Worm (Caenorhabditis elegans) whole organism, midembryonic: Measurements from ENCODE around the gene T21C9.11.

Experiments
- T22C8.4 ChIP-seq: fragments of 200-800 bp; sonication (Bioruptor generic); IDR thresholded peaks from 2 replicates; pipeline ENCODE4 v1.3.6; 2022; ENCODE audit warnings: missing genetic modification characterization, missing compliant biosample characterization
- cog-1 ChIP-seq: sonication (generic microtip); optimal IDR thresholded peaks from 2 replicates; lab custom pipeline; 2016; ENCODE audit warnings: missing genetic modification characterization, missing compliant biosample characterization
- flt-1 ChIP-seq: fragments of 200-800 bp; sonication (Bioruptor generic); IDR thresholded peaks from 2 replicates; pipeline ENCODE4 v1.3.6; 2022; ENCODE audit warnings: missing genetic modification characterization, missing compliant biosample characterization
- klf-2 ChIP-seq: fragments of 200-800 bp; sonication (Bioruptor generic); conservative IDR thresholded peaks from 2 replicates; pipeline ENCODE4 v1.3.6; 2022; ENCODE audit warnings: missing genetic modification reagents, missing genetic modification characterization, missing compliant biosample characterization
- med-1 ChIP-seq: sonication (generic microtip); optimal IDR thresholded peaks from 2 replicates; lab custom pipeline; 2017; ENCODE audit warnings: missing genetic modification characterization, mild to moderate bottlenecking, missing compliant biosample characterization, antibody characterized with exemption, missing genetic modification reagents; ENCODE audit not compliant: insufficient read depth
- ref-1 ChIP-seq: fragments of 200-800 bp; sonication (Bioruptor generic); conservative IDR thresholded peaks from 2 replicates; pipeline ENCODE4 v1.3.6; 2022; ENCODE audit warnings: missing genetic modification reagents, missing genetic modification characterization, missing compliant biosample characterization
- tab-1 ChIP-seq: fragments of 200-800 bp; sonication (Bioruptor generic); IDR thresholded peaks from 2 replicates; pipeline ENCODE4 v1.3.6; 2022; ENCODE audit warnings: missing genetic modification characterization, missing compliant biosample characterization
- ztf-23 ChIP-seq: fragments of 200-800 bp; sonication (Bioruptor generic); IDR thresholded peaks from 2 replicates; pipeline ENCODE4 v1.3.6; 2022; ENCODE audit warnings: missing genetic modification reagents, missing genetic modification characterization, missing compliant biosample characterization
- ztf-29 ChIP-seq: fragments of 200-800 bp; sonication (Bioruptor generic); IDR thresholded peaks from 2 replicates; pipeline ENCODE4 v1.3.6; 2022; ENCODE audit warnings: missing genetic modification reagents, missing genetic modification characterization, missing compliant biosample characterization

Gene T21C9.11

ce11 chrV:10594810-10595209 is at the start of gene T21C9.11:
Gene T21C9.11, minus strand, starts transcription at chrV:10594910.
- TF ChIP-seq tab-1 (no peak), ztf-23 (GFP tag; lab: Robert Waterston, UW) (no peak), med-1 (GFP tag; lab: Kevin White, UChicago) (no peak), cog-1 (tag; lab: Kevin White, UChicago) (no peak), ref-1 (no peak), klf-2 (no peak), ztf-29 (GFP tag; lab: Robert Waterston, UW) (no peak), T22C8.4 (no peak), flt-1 (GFP tag; lab: Robert Waterston, UW) (no peak)

DNA sequence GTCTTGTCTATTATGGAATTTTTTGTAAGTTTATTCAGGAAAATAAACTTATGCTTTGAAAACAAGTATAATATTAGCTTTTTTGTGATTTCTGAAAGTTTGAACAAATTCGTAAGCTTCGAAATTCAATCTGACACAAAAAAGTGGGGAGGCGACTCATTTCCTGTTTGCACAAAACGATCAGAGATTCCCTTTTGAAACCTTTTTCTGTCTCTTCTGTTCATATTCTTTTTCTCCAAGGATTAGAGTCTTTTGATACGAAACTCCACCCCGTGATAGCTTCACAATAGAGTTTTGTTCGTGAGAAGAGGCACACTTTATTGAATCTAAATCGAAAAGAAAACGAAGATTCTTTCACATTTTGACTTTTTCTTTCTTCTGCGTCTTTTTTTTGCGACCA is 46.3 kb upstream of the T21C9.11 start:
- TF ChIP-seq T22C8.4 (no peak), med-1 (GFP tag; lab: Kevin White, UChicago) (no peak), ztf-29 (GFP tag; lab: Robert Waterston, UW) (no peak), ref-1 (no peak), tab-1 (no peak), klf-2 (no peak), ztf-23 (GFP tag; lab: Robert Waterston, UW) (no peak), flt-1 (GFP tag; lab: Robert Waterston, UW) (no peak), cog-1 (tag; lab: Kevin White, UChicago) (no peak)

DNA sequence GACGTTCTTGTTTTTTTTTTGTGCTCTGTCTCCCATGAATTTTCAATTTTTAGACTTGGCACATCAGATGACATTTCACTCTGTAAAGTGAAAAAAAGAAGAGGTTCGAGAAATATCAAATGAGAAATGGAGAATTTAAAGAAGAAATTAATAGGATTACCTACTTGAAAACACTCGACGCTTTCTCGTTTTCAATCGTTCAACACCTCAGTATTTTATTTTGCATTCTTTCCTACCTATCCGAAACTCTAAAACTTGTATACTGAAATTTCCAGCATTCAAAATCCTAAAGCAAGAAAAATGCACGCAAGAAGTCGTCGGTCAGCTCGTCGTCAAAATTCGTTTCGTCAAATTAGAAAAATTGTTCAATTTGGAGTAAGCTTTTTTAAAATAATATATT is 41.0 kb upstream of the T21C9.11 start, which contains the start of gene kvs-2:
kvs-2 (plus strand) TSS at position 301 of the 400 bp plus-strand sequence.
- no peak for TF ChIP-seq cog-1 (tag; lab: Kevin White, UChicago)
- no peak for TF ChIP-seq ztf-29 (GFP tag; lab: Robert Waterston, UW)
- no peak for TF ChIP-seq ref-1
- no peak for TF ChIP-seq tab-1
- no peak for TF ChIP-seq T22C8.4

- no peak for TF ChIP-seq flt-1 (GFP tag; lab: Robert Waterston, UW)
- TF ChIP-seq klf-2, result no peak
- TF ChIP-seq ztf-29 (GFP tag; lab: Robert Waterston, UW), result no peak
- TF ChIP-seq T22C8.4, result no peak
- no peak for TF ChIP-seq tab-1
- no peak for TF ChIP-seq ref-1
- TF ChIP-seq med-1 (GFP tag; lab: Kevin White, UChicago), result no peak
- no peak for TF ChIP-seq cog-1 (tag; lab: Kevin White, UChicago)
- TF ChIP-seq ztf-23 (GFP tag; lab: Robert Waterston, UW), result no peak
Observed at ce11 chrV:10632758-10633157, 38.0 kb upstream of the T21C9.11 start, which contains the start of gene mab-23. Gene mab-23, plus strand, starts transcription at chrV:10633058.

ce11 chrV:10630497-10630896 is 35.8 kb upstream of the T21C9.11 start:
- TF ChIP-seq ztf-29 (GFP tag; lab: Robert Waterston, UW), result no peak

- TF ChIP-seq T22C8.4, result no peak
- no peak for TF ChIP-seq cog-1 (tag; lab: Kevin White, UChicago)
- no peak for TF ChIP-seq flt-1 (GFP tag; lab: Robert Waterston, UW)
- TF ChIP-seq klf-2, result no peak
- no peak for TF ChIP-seq ztf-23 (GFP tag; lab: Robert Waterston, UW)
- TF ChIP-seq tab-1, result no peak
- TF ChIP-seq ztf-29 (GFP tag; lab: Robert Waterston, UW), result no peak
- TF ChIP-seq ref-1, result no peak
- no peak for TF ChIP-seq med-1 (GFP tag; lab: Kevin White, UChicago)
Observed at ce11 chrV:10615496-10615895, 20.8 kb upstream of the T21C9.11 start, which contains the start of gene H09F14.1. Gene H09F14.1, minus strand, starts transcription at chrV:10615596.

ce11 chrV:10602051-10602937 is 7.6 kb upstream of the T21C9.11 start, which contains the start of gene H27A22.1:
Gene H27A22.1, plus strand, starts transcription at chrV:10602555.
- no peak for TF ChIP-seq ztf-23 (GFP tag; lab: Robert Waterston, UW)
- no peak for TF ChIP-seq klf-2
- no peak for TF ChIP-seq tab-1
- no peak for TF ChIP-seq ztf-29 (GFP tag; lab: Robert Waterston, UW)
- TF ChIP-seq ref-1, result no peak
- no peak for TF ChIP-seq med-1 (GFP tag; lab: Kevin White, UChicago)
- TF ChIP-seq flt-1 (GFP tag; lab: Robert Waterston, UW), result no peak
- no peak for TF ChIP-seq T22C8.4
- no peak for TF ChIP-seq cog-1 (tag; lab: Kevin White, UChicago)

DNA sequence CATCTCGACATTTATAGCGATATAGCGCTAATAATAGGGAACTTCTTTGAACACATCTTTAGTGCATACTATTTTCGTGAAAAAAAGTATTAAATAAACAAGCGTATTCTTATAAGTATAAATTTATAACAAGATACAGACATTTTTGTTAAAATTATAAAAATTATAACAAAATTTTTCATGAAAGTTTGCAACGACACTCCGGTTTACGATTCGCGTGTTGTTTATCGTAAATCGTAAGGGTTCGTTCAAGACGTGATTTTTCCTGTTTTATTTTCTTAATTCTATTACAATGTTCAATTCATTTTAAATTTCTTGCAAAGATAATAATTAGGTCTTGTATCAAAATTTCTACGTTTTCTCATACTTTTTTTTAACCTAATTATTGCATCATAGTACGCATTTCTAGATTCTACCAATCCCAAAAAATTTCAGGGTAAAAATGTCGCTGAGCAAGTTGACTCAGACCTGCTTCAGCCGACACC is 4.0 kb upstream of the T21C9.11 start, which contains the start of gene scpl-4:
scpl-4 (plus strand) TSS at position 435 of the 485 bp plus-strand sequence.
- no peak for TF ChIP-seq klf-2
- TF ChIP-seq cog-1 (tag; lab: Kevin White, UChicago), result no peak
- no peak for TF ChIP-seq tab-1
- no peak for TF ChIP-seq ztf-23 (GFP tag; lab: Robert Waterston, UW)
- no peak for TF ChIP-seq ref-1
- TF ChIP-seq flt-1 (GFP tag; lab: Robert Waterston, UW), result no peak
- no peak for TF ChIP-seq med-1 (GFP tag; lab: Kevin White, UChicago)
- TF ChIP-seq T22C8.4, result no peak
- no peak for TF ChIP-seq ztf-29 (GFP tag; lab: Robert Waterston, UW)

- TF ChIP-seq T22C8.4 (no peak), flt-1 (GFP tag; lab: Robert Waterston, UW) (no peak), ref-1 (no peak), ztf-29 (GFP tag; lab: Robert Waterston, UW) (no peak), med-1 (GFP tag; lab: Kevin White, UChicago) (no peak), ztf-23 (GFP tag; lab: Robert Waterston, UW) (no peak), klf-2 (no peak), tab-1 (no peak), cog-1 (tag; lab: Kevin White, UChicago) (no peak)
Observed at ce11 chrV:10597234-10597633, 2.5 kb upstream of the T21C9.11 start, which contains the start of gene T21C9.13. Gene T21C9.13, plus strand, starts transcription at chrV:10597266.
